Worm (Caenorhabditis elegans) whole organism, young adult: ENCODE data around the gene str-174.

ENCODE experiments used
- B0019.2 ChIP-seq: fragments of 200-800 bp; sonication (Bioruptor generic); conservative IDR thresholded peaks from 2 replicates; pipeline ENCODE4 v1.3.6; 2022; ENCODE audit warnings: missing genetic modification reagents, missing genetic modification characterization, missing compliant biosample characterization
- B0035.1 ChIP-seq: sonication (generic microtip); optimal IDR thresholded peaks from 2 replicates; lab custom pipeline; 2016; ENCODE audit warnings: missing genetic modification characterization, mild to moderate bottlenecking, missing compliant biosample characterization, missing genotype, missing genetic modification reagents
- B0261.1 ChIP-seq: sonication (generic microtip); optimal IDR thresholded peaks from 2 replicates; lab custom pipeline; 2016; ENCODE audit warnings: mild to moderate bottlenecking, missing genetic modification characterization, moderate library complexity, missing compliant biosample characterization
- F33H1.4 ChIP-seq: fragments of 200-800 bp; sonication (Bioruptor generic); IDR thresholded peaks from 2 replicates; pipeline ENCODE4 v1.3.6; 2022; ENCODE audit warnings: missing genetic modification reagents, missing genetic modification characterization, missing compliant biosample characterization
- F39B2.1 ChIP-seq: fragments of 200-800 bp; sonication (Bioruptor generic); IDR thresholded peaks from 2 replicates; pipeline ENCODE4 v1.3.6; 2022; ENCODE audit warnings: missing genetic modification reagents, missing genetic modification characterization, missing compliant biosample characterization
- Y53F4B.3 ChIP-seq: fragments of 200-800 bp; sonication (Bioruptor generic); IDR thresholded peaks from 2 replicates; pipeline ENCODE4 v1.3.6; 2022; ENCODE audit warnings: missing genetic modification reagents, missing genetic modification characterization, missing compliant biosample characterization
- Y53G8AR.9 ChIP-seq: fragments of 200-800 bp; sonication (Bioruptor generic); conservative IDR thresholded peaks from 2 replicates; pipeline ENCODE4 v1.3.6; 2022; ENCODE audit warnings: missing genetic modification reagents, missing genetic modification characterization, missing compliant biosample characterization
- ZK185.1 ChIP-seq: sonication (generic microtip); optimal IDR thresholded peaks from 2 replicates; lab custom pipeline; 2016; ENCODE audit warnings: mild to moderate bottlenecking, missing genetic modification characterization, missing compliant biosample characterization; ENCODE audit not compliant: poor library complexity, severe bottlenecking
- athp-1 ChIP-seq: sonication (generic microtip); optimal IDR thresholded peaks from 2 replicates; lab custom pipeline; 2017; ENCODE audit warnings: mild to moderate bottlenecking, missing genetic modification characterization, missing compliant biosample characterization
- bed-2 ChIP-seq: fragments of 200-800 bp; sonication (Bioruptor generic); IDR thresholded peaks from 2 replicates; pipeline ENCODE4 v1.3.6; 2022; ENCODE audit warnings: missing genetic modification reagents, missing genetic modification characterization, missing compliant biosample characterization
- ccch-3 ChIP-seq: fragments of 200-800 bp; sonication (Bioruptor generic); optimal IDR thresholded peaks from 2 replicates; lab custom pipeline; 2018; ENCODE audit warnings: mild to moderate bottlenecking, missing genetic modification characterization, missing compliant biosample characterization
- cebp-1 ChIP-seq, 2 experiments: fragments of 200-800 bp in 1 of 2; sonication (Bioruptor generic) in 1 of 2; sonication (generic microtip) in 1 of 2; IDR thresholded peaks in 1 of 2; optimal IDR thresholded peaks in 1 of 2; 2 replicates each; pipeline versions ENCODE4 v1.3.6 to Lab custom; 2017 to 2022; ENCODE audit warnings: missing compliant biosample characterization in 2 of 2, missing genetic modification characterization in 2 of 2, mild to moderate bottlenecking in 1 of 2, missing genetic modification reagents in 1 of 2, moderate library complexity in 1 of 2
- cebp-2 ChIP-seq: fragments of 200-800 bp; sonication (Bioruptor generic); IDR thresholded peaks from 2 replicates; pipeline ENCODE4 v1.3.6; 2022; ENCODE audit warnings: missing genetic modification characterization, missing compliant biosample characterization
- ceh-40 ChIP-seq: fragments of 200-800 bp; sonication (Bioruptor generic); IDR thresholded peaks from 2 replicates; pipeline ENCODE4 v1.3.6; 2022; ENCODE audit warnings: missing genetic modification characterization, missing compliant biosample characterization
- ceh-58 ChIP-seq: fragments of 200-800 bp; sonication (Bioruptor generic); IDR thresholded peaks from 2 replicates; pipeline ENCODE4 v1.3.6; 2022; ENCODE audit warnings: missing genetic modification characterization, missing compliant biosample characterization
- ceh-91 ChIP-seq: fragments of 200-800 bp; sonication (Bioruptor generic); IDR thresholded peaks from 2 replicates; pipeline ENCODE4 v1.3.6; 2022; ENCODE audit warnings: missing genetic modification reagents, missing genetic modification characterization, missing compliant biosample characterization
- ekl-4 ChIP-seq: fragments of 200-800 bp; sonication (Bioruptor generic); IDR thresholded peaks from 2 replicates; pipeline ENCODE4 v1.3.6; 2022; ENCODE audit warnings: missing genetic modification reagents, missing genetic modification characterization, missing compliant biosample characterization
- him-1 ChIP-seq: sonication (generic microtip); optimal IDR thresholded peaks from 2 replicates; lab custom pipeline; 2016; ENCODE audit warnings: missing genotype, missing genetic modification reagents, missing genetic modification characterization, missing compliant biosample characterization
- hsf-1 ChIP-seq: fragments of 200-800 bp; sonication (Bioruptor generic); IDR thresholded peaks from 2 replicates; pipeline ENCODE4 v1.3.6; 2022; ENCODE audit warnings: missing genetic modification reagents, missing genetic modification characterization, missing compliant biosample characterization
- let-526 ChIP-seq: fragments of 200-800 bp; sonication (Bioruptor generic); IDR thresholded peaks from 2 replicates; pipeline ENCODE4 v1.3.6; 2022; ENCODE audit warnings: missing genetic modification reagents, missing genetic modification characterization, missing compliant biosample characterization
- lin-26 ChIP-seq: fragments of 200-800 bp; sonication (Bioruptor generic); IDR thresholded peaks from 2 replicates; pipeline ENCODE4 v1.3.6; 2022; ENCODE audit warnings: missing genetic modification reagents, missing genetic modification characterization, missing compliant biosample characterization
- lin-35 ChIP-seq, 3 experiments: fragments of 150-350 bp in 2 of 3; sonication (generic microtip) in 1 of 3; optimal IDR thresholded peaks; 2 replicates each; lab custom pipeline; 2014 to 2018; ENCODE audit warnings: missing biosample characterization in 3 of 3, missing genetic modification characterization in 3 of 3, missing genetic modification reagents in 3 of 3
- lsy-27 ChIP-seq: sonication (generic microtip); optimal IDR thresholded peaks from 2 replicates; lab custom pipeline; 2017; ENCODE audit warnings: missing genetic modification characterization, mild to moderate bottlenecking, missing compliant biosample characterization, antibody characterized with exemption, missing genotype, borderline replicate concordance; ENCODE audit not compliant: insufficient read depth
- madf-6 ChIP-seq: fragments of 200-800 bp; sonication (Bioruptor generic); IDR thresholded peaks from 2 replicates; pipeline ENCODE4 v1.3.6; 2022; ENCODE audit warnings: missing genetic modification reagents, missing genetic modification characterization, missing compliant biosample characterization
- mcd-1 ChIP-seq: fragments of 200-800 bp; sonication (Bioruptor generic); IDR thresholded peaks from 2 replicates; pipeline ENCODE4 v1.3.6; 2022; ENCODE audit warnings: missing genetic modification reagents, missing genetic modification characterization, missing compliant biosample characterization
- nhr-120 ChIP-seq: fragments of 200-800 bp; sonication (Bioruptor generic); IDR thresholded peaks from 2 replicates; pipeline ENCODE4 v1.3.6; 2022; ENCODE audit warnings: missing genetic modification characterization, missing compliant biosample characterization
- pbrm-1 ChIP-seq: fragments of 200-800 bp; sonication (Bioruptor generic); IDR thresholded peaks from 2 replicates; pipeline ENCODE4 v1.3.6; 2022; ENCODE audit warnings: missing genetic modification reagents, missing genetic modification characterization, missing compliant biosample characterization
- rcor-1 ChIP-seq: fragments of 200-800 bp; sonication (Bioruptor generic); IDR thresholded peaks from 2 replicates; pipeline ENCODE4 v1.3.6; 2022; ENCODE audit warnings: missing genetic modification reagents, missing genetic modification characterization, missing compliant biosample characterization
- repo-1 ChIP-seq: sonication (generic microtip); optimal IDR thresholded peaks from 2 replicates; lab custom pipeline; 2017; ENCODE audit warnings: mild to moderate bottlenecking, missing genetic modification characterization, missing compliant biosample characterization
- rpc-1 ChIP-seq, 2 experiments: fragments of 150-350 bp in 1 of 2; sonication (generic microtip) in 1 of 2; optimal IDR thresholded peaks; 2 replicates each; lab custom pipeline; 2014 to 2018; ENCODE audit warnings: missing biosample characterization in 1 of 2, missing genetic modification characterization in 1 of 2, missing genetic modification reagents in 1 of 2, missing genotype in 1 of 2
- sea-2 ChIP-seq: fragments of 200-800 bp; sonication (Bioruptor generic); IDR thresholded peaks from 2 replicates; pipeline ENCODE4 v1.3.6; 2022; ENCODE audit warnings: missing genetic modification characterization, missing compliant biosample characterization
- snpc-1.1 ChIP-seq: sonication (generic microtip); optimal IDR thresholded peaks from 2 replicates; lab custom pipeline; 2017; ENCODE audit warnings: missing genetic modification characterization, mild to moderate bottlenecking, missing compliant biosample characterization, antibody characterized with exemption, moderate library complexity, missing genotype, missing genetic modification reagents; ENCODE audit not compliant: insufficient read depth
- tlf-1 ChIP-seq: fragments of 200-800 bp; sonication (Bioruptor generic); optimal IDR thresholded peaks from 2 replicates; lab custom pipeline; 2018; ENCODE audit warnings: mild to moderate bottlenecking, missing genetic modification characterization, missing compliant biosample characterization
- zim-3 ChIP-seq: sonication (generic microtip); optimal IDR thresholded peaks from 2 replicates; lab custom pipeline; 2017; ENCODE audit warnings: mild to moderate bottlenecking, missing genetic modification characterization, moderate library complexity, missing compliant biosample characterization
- ztf-18 ChIP-seq: sonication (generic microtip); optimal IDR thresholded peaks from 2 replicates; lab custom pipeline; 2016; ENCODE audit warnings: missing genotype, mild to moderate bottlenecking, missing genetic modification characterization, missing compliant biosample characterization
- ztf-25 ChIP-seq: fragments of 200-800 bp; sonication (Bioruptor generic); IDR thresholded peaks from 2 replicates; pipeline ENCODE4 v1.3.6; 2022; ENCODE audit warnings: missing genetic modification reagents, missing genetic modification characterization, missing compliant biosample characterization

The str-174 gene

ce11 chrIV:4874603-4875002, at the start of gene str-174:
Gene str-174 (minus strand): TSS chrIV:4874703.
- TF ChIP-seq sea-2 (GFP tag; lab: Robert Waterston, UW): no peak
- no peak for TF ChIP-seq ceh-40 (GFP tag; lab: Robert Waterston, UW)
- TF ChIP-seq B0019.2 (GFP tag; lab: Robert Waterston, UW): no peak
- TF ChIP-seq Y53G8AR.9 (GFP tag; lab: Robert Waterston, UW): no peak
- no peak for TF ChIP-seq F39B2.1 (GFP tag; lab: Robert Waterston, UW)
- TF ChIP-seq tlf-1 (GFP tag; lab: Kevin White, UChicago): no peak
- TF ChIP-seq cebp-2 (GFP tag; lab: Robert Waterston, UW): no peak
- TF ChIP-seq ceh-91: no peak

ce11 chrIV:4920595-4920994, 46.1 kb upstream of the str-174 start:
- TF ChIP-seq hsf-1 (peak; percentile 97), ceh-40 (GFP tag; lab: Robert Waterston, UW) (peak; percentile 85; the same call in 1 of the 2 replicates)

- TF ChIP-seq lsy-27 (tag; lab: Kevin White, UChicago) (no peak), ztf-25 (no peak), let-526 (no peak), ekl-4 (GFP tag; lab: Robert Waterston, UW) (no peak), F33H1.4 (no peak), B0019.2 (GFP tag; lab: Robert Waterston, UW) (no peak), nhr-120 (GFP tag; lab: Robert Waterston, UW) (no peak), him-1 (no peak), ZK185.1 (tag; lab: Kevin White, UChicago) (no peak), pbrm-1 (GFP tag; lab: Robert Waterston, UW) (no peak), repo-1 (tag; lab: Kevin White, UChicago) (no peak), madf-6 (GFP tag; lab: Robert Waterston, UW) (no peak)
These were observed 43.3 kb upstream of the str-174 start, which contains the start of gene str-158 for ce11 chrIV:4917774-4918173. Gene str-158 (plus strand): TSS chrIV:4918074.

ce11 chrIV:4915689-4916088, 41.2 kb upstream of the str-174 start, which contains the start of gene str-155:
Gene str-155 (plus strand): TSS chrIV:4915989.
- TF ChIP-seq rpc-1 (optimal IDR thresholded peaks at IDR 0.05; lab: Kevin White, UChicago) (no peak), rpc-1 (tag; optimal IDR thresholded peaks at IDR 0.05; lab: Kevin White, UChicago) (no peak), ceh-58 (no peak), cebp-1 (GFP tag; IDR thresholded peaks at IDR 0.05; lab: Robert Waterston, UW) (no peak), cebp-1 (tag; optimal IDR thresholded peaks at IDR 0.05; lab: Kevin White, UChicago) (no peak), mcd-1 (GFP tag; lab: Robert Waterston, UW) (no peak), ceh-40 (GFP tag; lab: Robert Waterston, UW) (no peak), B0261.1 (tag; lab: Kevin White, UChicago) (no peak), rcor-1 (no peak), Y53F4B.3 (GFP tag; lab: Robert Waterston, UW) (no peak), F33H1.4 (no peak), bed-2 (GFP tag; lab: Robert Waterston, UW) (no peak), lin-26 (GFP tag; lab: Robert Waterston, UW) (no peak), athp-1 (tag; lab: Kevin White, UChicago) (no peak), ztf-18 (tag; lab: Kevin White, UChicago) (no peak), hsf-1 (no peak), lin-35 (GFP tag; optimal IDR thresholded peaks at IDR 0.05; lab: Kevin White, UChicago) (no peak), ccch-3 (GFP tag; lab: Kevin White, UChicago) (no peak), zim-3 (no peak), snpc-1.1 (no peak), B0035.1 (tag; lab: Kevin White, UChicago) (no peak)
- TF ChIP-seq, all 124 proteins: peak for 0
